Fruit fly (Drosophila melanogaster): ENCODE data around the gene Bgb.

DNA sequence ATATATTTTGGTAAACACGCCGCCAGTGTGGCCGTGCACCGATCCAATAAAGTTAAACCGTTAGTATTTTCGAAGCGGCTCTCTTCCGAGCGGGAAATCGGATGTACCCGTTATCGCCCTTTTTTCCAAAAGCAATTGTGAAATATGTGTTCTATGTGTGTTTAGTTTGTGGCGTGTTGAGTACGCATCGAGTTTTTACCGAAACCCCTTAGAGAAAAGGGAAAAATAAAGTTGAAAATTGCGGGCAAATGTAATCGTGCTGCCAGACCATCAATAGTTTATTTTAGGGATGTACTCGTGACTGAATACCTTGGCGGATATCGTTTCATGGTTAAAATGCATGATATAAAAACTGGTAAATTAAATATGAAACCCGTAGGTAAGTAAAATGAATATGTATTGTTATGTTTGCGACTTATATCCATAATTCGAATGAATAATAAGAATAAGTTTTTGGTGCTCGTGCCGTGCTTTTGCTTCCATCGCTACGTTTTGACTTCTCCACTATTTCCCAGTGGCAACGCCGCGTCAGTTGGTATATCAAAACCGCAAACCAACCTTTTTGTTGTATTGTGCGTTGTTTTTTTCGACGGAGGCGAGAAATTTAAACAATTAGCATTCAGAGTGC lies at the start of gene Bgb, which contains the start of gene Mettl2:
- no peak for TF ChIP-seq h (optimal IDR thresholded peaks at IDR 0.05)
- no peak for TF ChIP-seq insv (optimal IDR thresholded peaks at IDR 0.05)
- TF ChIP-seq Myc (optimal IDR thresholded peaks at IDR 0.05): no peak
- no peak for TF ChIP-seq psq (optimal IDR thresholded peaks at IDR 0.05)

Measured in Kc167 (cell line).